Worm (Caenorhabditis elegans) whole organism, L3 larva: ENCODE data around the gene Y54G11A.4.
A peak's percentile ranks its signal among the peaks of the same experiment; 100 is the strongest.

Source experiments
- R02D3.7 ChIP-seq: fragments of 150-350 bp; optimal IDR thresholded peaks from 2 replicates; lab custom pipeline; 2014; ENCODE audit warnings: missing biosample characterization, missing genetic modification characterization
- ZK546.5 ChIP-seq: sonication (generic microtip); optimal IDR thresholded peaks from 2 replicates; lab custom pipeline; 2017; ENCODE audit warnings: missing biosample characterization, missing genetic modification characterization
- aly-2 ChIP-seq: fragments of 150-350 bp; optimal IDR thresholded peaks from 2 replicates; lab custom pipeline; 2014; ENCODE audit warnings: missing biosample characterization, missing genetic modification characterization
- ceh-16 ChIP-seq: sonication (generic microtip); optimal IDR thresholded peaks from 2 replicates; lab custom pipeline; 2017; ENCODE audit warnings: missing biosample characterization, missing genetic modification characterization
- ceh-28 ChIP-seq: fragments of 150-350 bp; optimal IDR thresholded peaks from 2 replicates; lab custom pipeline; 2014; ENCODE audit warnings: missing biosample characterization, missing genetic modification reagents, missing genetic modification characterization
- ceh-82 ChIP-seq: fragments of 150-350 bp; optimal IDR thresholded peaks from 2 replicates; lab custom pipeline; 2014; ENCODE audit warnings: missing biosample characterization, missing genetic modification characterization
- daf-12 ChIP-seq: fragments of 150-350 bp; optimal IDR thresholded peaks from 2 replicates; lab custom pipeline; 2014; ENCODE audit warnings: missing biosample characterization, missing genetic modification reagents, missing genetic modification characterization
- egl-27 ChIP-seq: sonication (generic microtip); optimal IDR thresholded peaks from 4 replicates; lab custom pipeline; 2017; ENCODE audit warnings: missing biosample characterization, missing genetic modification reagents, missing genetic modification characterization
- egl-5 ChIP-seq: fragments of 150-350 bp; optimal IDR thresholded peaks from 2 replicates; lab custom pipeline; 2017; ENCODE audit warnings: missing biosample characterization, missing genetic modification reagents, missing genetic modification characterization, inconsistent platforms
- elt-1 ChIP-seq: fragments of 150-350 bp; optimal IDR thresholded peaks from 2 replicates; lab custom pipeline; 2014; ENCODE audit warnings: missing biosample characterization, missing genetic modification characterization
- elt-2 ChIP-seq: sonication (generic microtip); optimal IDR thresholded peaks from 2 replicates; lab custom pipeline; 2016; ENCODE audit warnings: missing genetic modification reagents, mild to moderate bottlenecking, missing genetic modification characterization, missing compliant biosample characterization
- fkh-10 ChIP-seq: sonication (generic microtip); optimal IDR thresholded peaks from 2 replicates; lab custom pipeline; 2017; ENCODE audit warnings: missing biosample characterization, missing genetic modification reagents, missing genetic modification characterization
- fkh-2 ChIP-seq: fragments of 150-350 bp; optimal IDR thresholded peaks from 2 replicates; lab custom pipeline; 2014; ENCODE audit warnings: missing biosample characterization, missing genetic modification reagents, missing genetic modification characterization
- hmg-11 ChIP-seq: sonication (generic microtip); optimal IDR thresholded peaks from 2 replicates; lab custom pipeline; 2016; ENCODE audit warnings: missing genetic modification characterization, missing compliant biosample characterization
- jun-1 ChIP-seq: fragments of 150-350 bp; optimal IDR thresholded peaks from 2 replicates; lab custom pipeline; 2014; ENCODE audit warnings: missing biosample characterization, missing genetic modification reagents, missing genetic modification characterization
- lin-15B ChIP-seq: fragments of 150-350 bp; optimal IDR thresholded peaks from 2 replicates; lab custom pipeline; 2014; ENCODE audit warnings: missing biosample characterization, missing genetic modification characterization
- lin-39 ChIP-seq: fragments of 150-350 bp; optimal IDR thresholded peaks from 2 replicates; lab custom pipeline; 2018; ENCODE audit warnings: missing biosample characterization, missing genetic modification reagents, missing genetic modification characterization
- lsy-12 ChIP-seq: sonication (generic microtip); optimal IDR thresholded peaks from 2 replicates; lab custom pipeline; 2016; ENCODE audit warnings: mild to moderate bottlenecking, missing genetic modification characterization, missing compliant biosample characterization
- mdl-1 ChIP-seq: fragments of 150-350 bp; optimal IDR thresholded peaks from 2 replicates; lab custom pipeline; 2014; ENCODE audit warnings: missing biosample characterization, missing genetic modification characterization
- mml-1 ChIP-seq: fragments of 150-350 bp; sonication (generic microtip); optimal IDR thresholded peaks from 3 replicates; lab custom pipeline; 2014; ENCODE audit warnings: missing biosample characterization, missing genetic modification characterization
- nfya-1 ChIP-seq: sonication (generic microtip); optimal IDR thresholded peaks from 2 replicates; lab custom pipeline; 2017; ENCODE audit warnings: missing genetic modification characterization, mild to moderate bottlenecking, missing compliant biosample characterization, antibody characterized with exemption, moderate library complexity; ENCODE audit not compliant: insufficient read depth
- nhr-11 ChIP-seq: fragments of 150-350 bp; optimal IDR thresholded peaks from 2 replicates; lab custom pipeline; 2014; ENCODE audit warnings: missing biosample characterization, missing genetic modification characterization
- nhr-23 ChIP-seq: fragments of 150-350 bp; optimal IDR thresholded peaks from 2 replicates; lab custom pipeline; 2014; ENCODE audit warnings: missing biosample characterization, missing genetic modification reagents, missing genetic modification characterization
- nhr-237 ChIP-seq: fragments of 150-350 bp; optimal IDR thresholded peaks from 2 replicates; lab custom pipeline; 2014; ENCODE audit warnings: missing biosample characterization, missing genetic modification characterization
- nhr-25 ChIP-seq: sonication (generic microtip); optimal IDR thresholded peaks from 2 replicates; lab custom pipeline; 2017; ENCODE audit warnings: missing biosample characterization, missing genetic modification characterization
- nhr-43 ChIP-seq: sonication (generic microtip); optimal IDR thresholded peaks from 2 replicates; lab custom pipeline; 2016; ENCODE audit warnings: mild to moderate bottlenecking, missing genetic modification characterization, missing compliant biosample characterization; ENCODE audit not compliant: poor library complexity, severe bottlenecking
- nhr-76 ChIP-seq: fragments of 150-350 bp; sonication (generic microtip); optimal IDR thresholded peaks from 5 replicates; lab custom pipeline; 2014; ENCODE audit warnings: missing biosample characterization, missing genetic modification characterization
- nhr-77 ChIP-seq: fragments of 150-350 bp; optimal IDR thresholded peaks from 2 replicates; lab custom pipeline; 2014; ENCODE audit warnings: missing biosample characterization, missing genetic modification characterization
- pha-4 ChIP-seq: fragments of 150-350 bp; optimal IDR thresholded peaks from 2 replicates; lab custom pipeline; 2014; ENCODE audit warnings: missing biosample characterization, missing genetic modification reagents, missing genetic modification characterization
- pqm-1 ChIP-seq: fragments of 150-350 bp; optimal IDR thresholded peaks from 2 replicates; lab custom pipeline; 2017; ENCODE audit warnings: missing biosample characterization, missing genetic modification characterization, inconsistent platforms
- sea-2 ChIP-seq: fragments of 150-350 bp; sonication (generic microtip); optimal IDR thresholded peaks from 4 replicates; lab custom pipeline; 2014; ENCODE audit warnings: missing biosample characterization, missing genetic modification reagents, missing genetic modification characterization
- skn-1 ChIP-seq: fragments of 150-350 bp; optimal IDR thresholded peaks from 2 replicates; lab custom pipeline; 2014; ENCODE audit warnings: missing biosample characterization, missing genetic modification characterization
- snpc-4 ChIP-seq: fragments of 150-350 bp; optimal IDR thresholded peaks from 2 replicates; lab custom pipeline; 2014; ENCODE audit warnings: missing biosample characterization, missing genetic modification characterization
- tbx-2 ChIP-seq: sonication (generic microtip); optimal IDR thresholded peaks from 2 replicates; lab custom pipeline; 2016; ENCODE audit warnings: mild to moderate bottlenecking, missing genetic modification characterization, missing compliant biosample characterization
- unc-39 ChIP-seq: sonication (generic microtip); optimal IDR thresholded peaks from 4 replicates; lab custom pipeline; 2017; ENCODE audit warnings: missing biosample characterization, missing genetic modification characterization
- unc-62 ChIP-seq: fragments of 150-350 bp; sonication (generic microtip); optimal IDR thresholded peaks from 4 replicates; lab custom pipeline; 2014; ENCODE audit warnings: missing biosample characterization, missing genetic modification reagents, missing genetic modification characterization
- ztf-11 ChIP-seq: fragments of 150-350 bp; optimal IDR thresholded peaks from 2 replicates; lab custom pipeline; 2014; ENCODE audit warnings: missing biosample characterization, missing genetic modification characterization
- ztf-4 ChIP-seq: fragments of 150-350 bp; optimal IDR thresholded peaks from 2 replicates; lab custom pipeline; 2014; ENCODE audit warnings: missing biosample characterization, missing genetic modification characterization

The Y54G11A.4 gene

ce11 chrII:14247227-14247626, 45.4 kb upstream of the Y54G11A.4 start:
- TF ChIP-seq nhr-237 (tag; lab: Kevin White, UChicago) (no peak), nhr-11 (tag; lab: Kevin White, UChicago) (no peak), egl-27 (tag; lab: Kevin White, UChicago) (no peak), jun-1 (tag; lab: Kevin White, UChicago) (no peak), unc-39 (no peak), ztf-4 (tag; lab: Kevin White, UChicago) (no peak), ceh-16 (tag; lab: Kevin White, UChicago) (no peak), unc-62 (GFP tag; lab: Kevin White, UChicago) (no peak), lsy-12 (tag; lab: Kevin White, UChicago) (no peak), skn-1 (no peak)

ce11 chrII:14247748-14248502, 44.7 kb upstream of the Y54G11A.4 start:
- TF ChIP-seq egl-5 (tag; lab: Kevin White, UChicago) (no peak), nfya-1 (peak; percentile 19), snpc-4 (tag; lab: Kevin White, UChicago) (peak; percentile 42), ZK546.5 (tag; lab: Kevin White, UChicago) (no peak), jun-1 (tag; lab: Kevin White, UChicago) (peak; percentile 46), nhr-77 (no peak), nhr-43 (tag; lab: Kevin White, UChicago) (no peak), daf-12 (tag; lab: Kevin White, UChicago) (no peak), ceh-82 (tag; lab: Kevin White, UChicago) (no peak), R02D3.7 (no peak), sea-2 (GFP tag; lab: Kevin White, UChicago) (peak; percentile 9), egl-27 (tag; lab: Kevin White, UChicago) (no peak), mml-1 (tag; lab: Kevin White, UChicago) (no peak), nhr-23 (tag; lab: Kevin White, UChicago) (no peak), tbx-2 (tag; lab: Kevin White, UChicago) (no peak), nhr-237 (tag; lab: Kevin White, UChicago) (no peak), aly-2 (tag; lab: Kevin White, UChicago) (no peak), skn-1 (no peak), elt-2 (peak; percentile 69), pha-4 (peak; percentile 42), lin-15B (tag; lab: Kevin White, UChicago) (no peak), elt-1 (tag; lab: Kevin White, UChicago) (no peak), nhr-25 (peak; percentile 87), lsy-12 (tag; lab: Kevin White, UChicago) (no peak), ztf-11 (no peak), pqm-1 (tag; lab: Kevin White, UChicago) (peak; percentile 52)

- TF ChIP-seq lin-15B (tag; lab: Kevin White, UChicago), result peak; percentile 18
- TF ChIP-seq unc-39, result no peak
- TF ChIP-seq lin-39, result peak; percentile 20
- no peak for TF ChIP-seq nhr-237 (tag; lab: Kevin White, UChicago)
- peak; percentile 70 for TF ChIP-seq mdl-1 (tag; lab: Kevin White, UChicago)
- peak; percentile 62 for TF ChIP-seq nfya-1
- TF ChIP-seq fkh-2 (tag; lab: Kevin White, UChicago), result no peak
- TF ChIP-seq nhr-76 (tag; lab: Kevin White, UChicago), result no peak
- TF ChIP-seq pha-4, result peak; percentile 45
- peak; percentile 38 for TF ChIP-seq elt-2
- TF ChIP-seq snpc-4 (tag; lab: Kevin White, UChicago), result peak; percentile 47
- no peak for TF ChIP-seq jun-1 (tag; lab: Kevin White, UChicago)
- TF ChIP-seq mml-1 (tag; lab: Kevin White, UChicago), result no peak
- TF ChIP-seq ceh-16 (tag; lab: Kevin White, UChicago), result no peak
- no peak for TF ChIP-seq unc-62 (GFP tag; lab: Kevin White, UChicago)
- TF ChIP-seq nhr-77, result no peak
- no peak for TF ChIP-seq sea-2 (GFP tag; lab: Kevin White, UChicago)
- peak; percentile 75 for TF ChIP-seq hmg-11 (tag; lab: Kevin White, UChicago)
- TF ChIP-seq elt-1 (tag; lab: Kevin White, UChicago), result no peak
- peak; percentile 51 for TF ChIP-seq ceh-28 (tag; lab: Kevin White, UChicago)
- no peak for TF ChIP-seq skn-1
- peak; percentile 43 for TF ChIP-seq nhr-25
- no peak for TF ChIP-seq ztf-4 (tag; lab: Kevin White, UChicago)
- TF ChIP-seq pqm-1 (tag; lab: Kevin White, UChicago), result no peak
- TF ChIP-seq fkh-10, result no peak
- TF ChIP-seq aly-2 (tag; lab: Kevin White, UChicago), result no peak
These were observed 43.1 kb upstream of the Y54G11A.4 start for ce11 chrII:14249489-14249888.
